Worm (Caenorhabditis elegans): Measurements from ENCODE around the gene srj-15.

ce11 chrV:1921321-1921720, 43.4 kb downstream of the srj-15 start, which contains the start of gene gst-37:
- no peak for TF ChIP-seq aly-1 (tag; optimal IDR thresholded peaks at IDR 0.05)
- TF ChIP-seq ceh-36 (tag; optimal IDR thresholded peaks at IDR 0.05), result no peak
- TF ChIP-seq hmg-4 (GFP tag; optimal IDR thresholded peaks at IDR 0.05), result no peak
- TF ChIP-seq B0310.2 (tag; optimal IDR thresholded peaks at IDR 0.05), result no peak
- no peak for TF ChIP-seq ama-1 (optimal IDR thresholded peaks at IDR 0.05)

Measured in whole organism, early embryonic.